Fruit fly (Drosophila melanogaster): ENCODE measurements around the gene CG4766.

The CG4766 gene

dm6 chrX:6035359-6035758 is 34.8 kb upstream of the CG4766 start (continued):
- TF ChIP-seq Med (GFP tag) (peak; percentile 9), E2f1 (GFP tag; IDR thresholded peaks at IDR 0.05) (no peak), Vsx1 (GFP tag; optimal IDR thresholded peaks at IDR 0.05) (peak; percentile 57)

dm6 chrX:6034741-6035140 is 34.1 kb upstream of the CG4766 start:
- TF ChIP-seq ac (GFP tag; optimal IDR thresholded peaks at IDR 0.05), result no peak
- no peak for TF ChIP-seq D19B (GFP tag; optimal IDR thresholded peaks at IDR 0.05)
- no peak for TF ChIP-seq CG12744 (GFP tag; optimal IDR thresholded peaks at IDR 0.05)
- no peak for TF ChIP-seq HLH54F (GFP tag; optimal IDR thresholded peaks at IDR 0.05)
- TF ChIP-seq sens (GFP tag), result peak; percentile 31
- TF ChIP-seq z (GFP tag; IDR thresholded peaks at IDR 0.05), result 0 out of 3 replicates have a peak, but pooled peaks have one; percentile 11
- peak; percentile 91 for TF ChIP-seq CG13894 (tag; optimal IDR thresholded peaks at IDR 0.05)
- TF ChIP-seq en (GFP tag; optimal IDR thresholded peaks at IDR 0.05), result no peak
- TF ChIP-seq NC2α (GFP tag; optimal IDR thresholded peaks at IDR 0.05), result no peak
- no peak for TF ChIP-seq h (optimal IDR thresholded peaks at IDR 0.05)
- no peak for TF ChIP-seq Deaf1 (tag; optimal IDR thresholded peaks at IDR 0.05)

- TF ChIP-seq dpn (GFP tag; optimal IDR thresholded peaks at IDR 0.05), result no peak
- no peak for TF ChIP-seq inv (GFP tag; IDR thresholded peaks at IDR 0.05; ENCODE audit: partially characterized antibody)
- no peak for TF ChIP-seq CG31224 (GFP tag; IDR thresholded peaks at IDR 0.05)
- no peak for TF ChIP-seq wdn (GFP tag; IDR thresholded peaks at IDR 0.05)
- no peak for TF ChIP-seq CG15696 (tag; optimal IDR thresholded peaks at IDR 0.05)
- TF ChIP-seq Nf-YB (GFP tag; optimal IDR thresholded peaks at IDR 0.05), result no peak
- TF ChIP-seq ind (GFP tag; optimal IDR thresholded peaks at IDR 0.05), result no peak
- TF ChIP-seq CG10565 (GFP tag; optimal IDR thresholded peaks at IDR 0.05), result no peak
- 0 out of 3 replicates have a peak, but pooled peaks have one; percentile 55 for TF ChIP-seq z (GFP tag; IDR thresholded peaks at IDR 0.05)
- no peak for TF ChIP-seq PHDP (tag; optimal IDR thresholded peaks at IDR 0.05)
- peak; percentile 43 for TF ChIP-seq Ets65A (GFP tag)
- no peak for TF ChIP-seq Ravus (GFP tag; IDR thresholded peaks at IDR 0.05)
- no peak for TF ChIP-seq tna (GFP tag; IDR thresholded peaks at IDR 0.05; ENCODE audit: partially characterized antibody)
- TF ChIP-seq zfh1 (GFP tag; IDR thresholded peaks at IDR 0.05), result no peak
- no peak for TF ChIP-seq az2 (GFP tag; optimal IDR thresholded peaks at IDR 0.05)
- no peak for TF ChIP-seq CG2129 (GFP tag; IDR thresholded peaks at IDR 0.05; ENCODE audit: partially characterized antibody)
- no peak for TF ChIP-seq gsb-n (tag; optimal IDR thresholded peaks at IDR 0.05)
- TF ChIP-seq pros (GFP tag; optimal IDR thresholded peaks at IDR 0.05), result peak; percentile 51
- TF ChIP-seq CG32772 (GFP tag; IDR thresholded peaks at IDR 0.05), result no peak
- TF ChIP-seq CG1024 (GFP tag; IDR thresholded peaks at IDR 0.05), result no peak
Observed at dm6 chrX:6032826-6033225, 32.2 kb upstream of the CG4766 start.

- TF ChIP-seq CG18619 (GFP tag; optimal IDR thresholded peaks at IDR 0.05) (peak; percentile 56), Mad (GFP tag; optimal IDR thresholded peaks at IDR 0.05) (peak; percentile 44), ERR (GFP tag; optimal IDR thresholded peaks at IDR 0.05) (peak; percentile 51), CG4617 (GFP tag; optimal IDR thresholded peaks at IDR 0.05; ENCODE audit: borderline replicate concordance) (no peak), h (optimal IDR thresholded peaks at IDR 0.05) (no peak), caup (GFP tag; optimal IDR thresholded peaks at IDR 0.05; ENCODE audit: severe bottlenecking) (peak; percentile 75), Atf6 (GFP tag; IDR thresholded peaks at IDR 0.05) (peak; percentile 60), cas (GFP tag; IDR thresholded peaks at IDR 0.05) (no peak), CG34224 (GFP tag; IDR thresholded peaks at IDR 0.05; ENCODE audit: partially characterized antibody) (no peak), Deaf1 (tag; optimal IDR thresholded peaks at IDR 0.05) (peak; percentile 41), CG13775 (GFP tag; optimal IDR thresholded peaks at IDR 0.05) (peak; percentile 70), CG7963 (GFP tag; IDR thresholded peaks at IDR 0.05; ENCODE audit: partially characterized antibody) (no peak), trem (tag; optimal IDR thresholded peaks at IDR 0.05) (peak; percentile 71), CG7372 (GFP tag; IDR thresholded peaks at IDR 0.05) (peak; percentile 55; the same call in 1 of the 2 replicates), lilli (GFP tag; optimal IDR thresholded peaks at IDR 0.05) (peak; percentile 74), esg (GFP tag; conservative IDR thresholded peaks at IDR 0.05) (peak; percentile 63), CG5180 (GFP tag; optimal IDR thresholded peaks at IDR 0.05) (peak; percentile 67)
Observed at dm6 chrX:6031692-6032091, 31.1 kb upstream of the CG4766 start.

Measured in whole organism, embryonic.